Fruit fly (Drosophila melanogaster): ENCODE measurements around the gene Eaat1.

Eaat1 gene

DNA sequence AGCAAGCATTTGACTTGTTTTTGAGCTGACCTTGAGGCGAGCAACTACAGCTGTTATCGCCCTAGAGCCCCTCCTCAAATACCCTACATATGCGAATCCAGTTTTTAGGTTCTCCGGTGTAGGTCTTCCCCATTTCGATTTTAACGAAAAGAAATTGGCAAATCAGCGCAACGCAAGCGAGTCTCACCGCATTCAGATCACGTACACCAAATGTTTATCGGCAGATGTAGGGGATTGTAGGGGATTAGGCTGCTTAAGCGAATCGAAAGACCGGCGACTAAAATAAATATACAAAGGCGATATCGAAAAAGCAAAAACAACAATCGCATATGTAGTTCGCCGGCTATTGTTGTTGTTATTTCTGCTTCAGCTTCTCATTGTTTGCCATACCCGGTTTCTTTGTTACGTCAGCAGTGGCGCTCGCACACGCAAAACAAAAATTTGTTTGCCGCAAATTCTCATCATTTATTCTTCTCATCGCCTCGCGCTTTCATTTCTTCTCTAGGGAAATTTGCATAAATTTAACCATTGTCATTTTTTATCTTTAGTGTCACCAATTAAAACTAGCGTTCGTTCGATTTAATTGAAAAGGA lies 54.7 kb downstream of the Eaat1 start (continued):
- TF ChIP-seq Sry-δ (GFP tag; optimal IDR thresholded peaks at IDR 0.05) (peak; percentile 18), CG2202 (tag; optimal IDR thresholded peaks at IDR 0.05) (no peak), CG14441 (GFP tag; IDR thresholded peaks at IDR 0.05) (peak; percentile 75), CG8281 (tag; optimal IDR thresholded peaks at IDR 0.05) (peak; percentile 21), Awh (GFP tag; IDR thresholded peaks at IDR 0.05) (no peak), gce (GFP tag; IDR thresholded peaks at IDR 0.05) (peak; percentile 51; the same call in 1 of the 3 replicates), Mrtf (GFP tag; IDR thresholded peaks at IDR 0.05) (peak; percentile 59; the same call in 1 of the 3 replicates), mirr (GFP tag; optimal IDR thresholded peaks at IDR 0.05) (peak; percentile 69), Doc3 (GFP tag; IDR thresholded peaks at IDR 0.05; ENCODE audit: partially characterized antibody) (no peak), YL-1 (GFP tag; optimal IDR thresholded peaks at IDR 0.05) (no peak), ab (GFP tag; optimal IDR thresholded peaks at IDR 0.05) (no peak), crp (GFP tag; optimal IDR thresholded peaks at IDR 0.05) (peak in 1 of 2 experiments; percentile 14), Hmr (GFP tag; optimal IDR thresholded peaks at IDR 0.05) (peak; percentile 81), lov (optimal IDR thresholded peaks at IDR 0.05) (no peak), lov (GFP tag; IDR thresholded peaks at IDR 0.05) (no peak), sisA (GFP tag; IDR thresholded peaks at IDR 0.05) (peak; percentile 42), Nf-YC (tag; optimal IDR thresholded peaks at IDR 0.05) (no peak), abd-A (tag; optimal IDR thresholded peaks at IDR 0.05) (peak; percentile 25), B-H2 (GFP tag; optimal IDR thresholded peaks at IDR 0.05) (peak; percentile 8), toy (GFP tag; IDR thresholded peaks at IDR 0.05) (0 out of 2 replicates have a peak, but pooled peaks have one; percentile 35), Hand (GFP tag; optimal IDR thresholded peaks at IDR 0.05) (no peak), CG7271 (tag; optimal IDR thresholded peaks at IDR 0.05) (no peak), fru (optimal IDR thresholded peaks at IDR 0.05) (no peak), Hmx (GFP tag; optimal IDR thresholded peaks at IDR 0.05) (peak; percentile 44), GATAe (GFP tag; conservative IDR thresholded peaks at IDR 0.05) (0 out of 2 replicates have a peak, but pooled peaks have one; percentile 23), bigmax (GFP tag; optimal IDR thresholded peaks at IDR 0.05) (no peak), Aef1 (GFP tag; IDR thresholded peaks at IDR 0.05) (peak; percentile 72), Nf-YB (GFP tag; optimal IDR thresholded peaks at IDR 0.05) (no peak), HLH4C (GFP tag; IDR thresholded peaks at IDR 0.05; ENCODE audit: partially characterized antibody) (no peak), crol (GFP tag; IDR thresholded peaks at IDR 0.05) (no peak), sc (optimal IDR thresholded peaks at IDR 0.05) (no peak), sc (GFP tag; optimal IDR thresholded peaks at IDR 0.05) (no peak), Tbp (GFP tag; optimal IDR thresholded peaks at IDR 0.05) (no peak), cato (GFP tag; optimal IDR thresholded peaks at IDR 0.05; ENCODE audit: borderline replicate concordance) (no peak), CG7786 (GFP tag; optimal IDR thresholded peaks at IDR 0.05) (peak; percentile 86), CG3847 (GFP tag; IDR thresholded peaks at IDR 0.05) (peak; percentile 75), aop (GFP tag; IDR thresholded peaks at IDR 0.05) (peak; percentile 45; the same call in 1 of the 2 replicates), CG12769 (tag; optimal IDR thresholded peaks at IDR 0.05) (peak; percentile 95), dati (GFP tag; IDR thresholded peaks at IDR 0.05) (no peak), gro (GFP tag; optimal IDR thresholded peaks at IDR 0.05) (peak; percentile 84), Sin3A (optimal IDR thresholded peaks at IDR 0.05) (no peak), Ets65A (GFP tag) (peak; percentile 96), p53 (GFP tag; optimal IDR thresholded peaks at IDR 0.05) (peak; percentile 66), CG10431 (GFP tag; optimal IDR thresholded peaks at IDR 0.05) (no peak), CG9437 (GFP tag; optimal IDR thresholded peaks at IDR 0.05) (peak; percentile 5), ems (GFP tag; optimal IDR thresholded peaks at IDR 0.05) (peak; percentile 59), CG11398 (GFP tag; optimal IDR thresholded peaks at IDR 0.05) (peak; percentile 56), CG10565 (GFP tag; optimal IDR thresholded peaks at IDR 0.05) (no peak), Stat92E (GFP tag; optimal IDR thresholded peaks at IDR 0.05) (no peak), Usf (GFP tag; optimal IDR thresholded peaks at IDR 0.05) (peak; percentile 60), CG30020 (tag; optimal IDR thresholded peaks at IDR 0.05) (no peak)

Measured in whole organism, embryonic.